Fruit fly (Drosophila melanogaster) whole organism, pupa: ENCODE data around the gene SPE.
A peak's percentile ranks its signal among the peaks of the same experiment; 100 is the strongest.

ENCODE experiments used
- CG10348 ChIP-seq: fragments of 200-800 bp; sonication (Bioruptor generic); IDR thresholded peaks from 2 replicates; pipeline ENCODE4 v1.3.6; 2022; ENCODE audit warnings: missing biosample characterization, missing genetic modification characterization
- CG12605 ChIP-seq: fragments of 200-800 bp; sonication (Bioruptor generic); IDR thresholded peaks from 2 replicates; pipeline ENCODE4 v1.3.6; 2022; ENCODE audit warnings: missing biosample characterization, missing genetic modification characterization
- CG13204 ChIP-seq: fragments of 200-800 bp; sonication (Bioruptor generic); optimal IDR thresholded peaks from 2 replicates; lab custom pipeline; 2018; ENCODE audit warnings: missing biosample characterization, mild to moderate bottlenecking, missing genetic modification characterization, moderate library complexity
- CG14655 ChIP-seq: fragments of 200-800 bp; sonication (Bioruptor generic); optimal IDR thresholded peaks from 3 replicates; lab custom pipeline; 2017; ENCODE audit warnings: mild to moderate bottlenecking, missing biosample characterization, missing genetic modification reagents, missing genetic modification characterization
- CG15710 ChIP-seq: fragments of 200-800 bp; sonication (Bioruptor generic); optimal IDR thresholded peaks from 2 replicates; lab custom pipeline; 2018; ENCODE audit warnings: missing biosample characterization, mild to moderate bottlenecking, missing genetic modification characterization, moderate library complexity
- CG17806 ChIP-seq: fragments of 200-800 bp; sonication (Bioruptor generic); optimal IDR thresholded peaks from 2 replicates; lab custom pipeline; 2018; ENCODE audit warnings: missing biosample characterization, mild to moderate bottlenecking, missing genetic modification characterization, moderate library complexity
- CG32121 ChIP-seq: fragments of 200-800 bp; sonication (Bioruptor generic); IDR thresholded peaks from 2 replicates; pipeline ENCODE4 v1.3.6; 2022; ENCODE audit warnings: missing biosample characterization, missing genetic modification characterization
- CG34367 ChIP-seq: fragments of 200-800 bp; sonication (Bioruptor generic); optimal IDR thresholded peaks from 2 replicates; lab custom pipeline; 2018; ENCODE audit warnings: missing biosample characterization, mild to moderate bottlenecking, missing genetic modification characterization
- CG4496 ChIP-seq: fragments of 200-800 bp; sonication (Bioruptor generic); IDR thresholded peaks from 3 replicates; pipeline ENCODE4 v1.3.6; 2022; ENCODE audit warnings: missing biosample characterization, missing genetic modification characterization
- CG8159 ChIP-seq: fragments of 200-800 bp; sonication (Bioruptor generic); optimal IDR thresholded peaks from 3 replicates; lab custom pipeline; 2018; ENCODE audit warnings: missing biosample characterization, mild to moderate bottlenecking, missing genetic modification characterization, moderate library complexity
- CG8301 ChIP-seq: fragments of 200-800 bp; sonication (Bioruptor generic); optimal IDR thresholded peaks from 2 replicates; lab custom pipeline; 2018; ENCODE audit warnings: missing biosample characterization, mild to moderate bottlenecking, missing genetic modification characterization
- CG9948 ChIP-seq: fragments of 200-800 bp; sonication (Bioruptor generic); optimal IDR thresholded peaks from 2 replicates; lab custom pipeline; 2018; ENCODE audit warnings: missing biosample characterization, mild to moderate bottlenecking, missing genetic modification characterization, moderate library complexity
- D1 ChIP-seq: fragments of 200-800 bp; sonication (Bioruptor generic); optimal IDR thresholded peaks from 2 replicates; lab custom pipeline; 2018; ENCODE audit warnings: missing biosample characterization, mild to moderate bottlenecking, missing genetic modification characterization, moderate library complexity
- EcR ChIP-seq: fragments of 200-800 bp; sonication (Bioruptor generic); optimal IDR thresholded peaks from 3 replicates; lab custom pipeline; 2019; ENCODE audit warnings: missing biosample characterization, missing genetic modification characterization, mild to moderate bottlenecking, moderate library complexity, missing genetic modification reagents
- Ets98B ChIP-seq: fragments of 200-800 bp; sonication (Bioruptor generic); IDR thresholded peaks from 2 replicates; pipeline ENCODE4 v1.3.6; 2022; ENCODE audit warnings: missing biosample characterization, missing genetic modification characterization
- Pif1A ChIP-seq: fragments of 200-800 bp; sonication (Bioruptor generic); optimal IDR thresholded peaks from 3 replicates; lab custom pipeline; 2016; ENCODE audit warnings: missing biosample characterization, missing genetic modification characterization
- Pif1B ChIP-seq: fragments of 200-800 bp; sonication (Bioruptor generic); optimal IDR thresholded peaks from 3 replicates; lab custom pipeline; 2016; ENCODE audit warnings: missing biosample characterization, missing genetic modification characterization
- Snoo ChIP-seq: fragments of 200-800 bp; sonication (Bioruptor generic); optimal IDR thresholded peaks from 3 replicates; lab custom pipeline; 2017; ENCODE audit warnings: missing biosample characterization, mild to moderate bottlenecking, missing genetic modification characterization, inconsistent platforms
- fd96Ca ChIP-seq: fragments of 200-800 bp; sonication (Bioruptor generic); IDR thresholded peaks from 3 replicates; pipeline ENCODE4 v1.3.6; 2022; ENCODE audit warnings: missing biosample characterization, missing genetic modification characterization
- gl ChIP-seq: fragments of 200-800 bp; sonication (Bioruptor generic); optimal IDR thresholded peaks from 2 replicates; lab custom pipeline; 2018; ENCODE audit warnings: missing biosample characterization, mild to moderate bottlenecking, missing genetic modification characterization
- rn ChIP-seq: fragments of 200-800 bp; sonication (Bioruptor generic); IDR thresholded peaks from 2 replicates; pipeline ENCODE4 v1.3.6; 2022; ENCODE audit warnings: missing biosample characterization, missing genetic modification characterization

SPE gene

dm6 chr3R:23685955-23686354, at the start of gene SPE:
TSS of gene SPE (plus strand) at chr3R:23686255.
- TF ChIP-seq Snoo (tag; lab: Kevin White, UChicago) (no peak), fd96Ca (GFP tag; lab: Robert Waterston, UW) (no peak), CG12605 (no peak)

dm6 chr3R:23637277-23637676, 48.8 kb upstream of the SPE start:
- no peak for TF ChIP-seq CG34367 (tag; lab: Kevin White, UChicago)
- no peak for TF ChIP-seq CG12605
- no peak for TF ChIP-seq Snoo (tag; lab: Kevin White, UChicago)
- TF ChIP-seq Pif1B (GFP tag; lab: Kevin White, UChicago): no peak
- TF ChIP-seq Ets98B (GFP tag; lab: Robert Waterston, UW): no peak
- TF ChIP-seq CG32121: 0 out of 2 replicates have a peak, but pooled peaks have one; percentile 12
- TF ChIP-seq gl (tag; lab: Kevin White, UChicago): no peak
- no peak for TF ChIP-seq CG10348 (GFP tag; lab: Robert Waterston, UW)
- no peak for TF ChIP-seq rn (GFP tag; lab: Robert Waterston, UW)
- TF ChIP-seq CG17806 (tag; lab: Kevin White, UChicago): no peak
- TF ChIP-seq CG4496: no peak
- TF ChIP-seq CG13204 (GFP tag; lab: Kevin White, UChicago): no peak
- no peak for TF ChIP-seq CG9948 (tag; lab: Kevin White, UChicago)
- TF ChIP-seq CG14655 (GFP tag; lab: Kevin White, UChicago): peak; percentile 30
- no peak for TF ChIP-seq CG8159 (tag; lab: Kevin White, UChicago)
- TF ChIP-seq D1 (tag; lab: Kevin White, UChicago): no peak
- TF ChIP-seq fd96Ca (GFP tag; lab: Robert Waterston, UW): no peak
- TF ChIP-seq CG8301 (tag; lab: Kevin White, UChicago): peak; percentile 4
- TF ChIP-seq EcR (GFP tag; lab: Kevin White, UChicago): no peak
- TF ChIP-seq CG15710 (tag; lab: Kevin White, UChicago): no peak
- TF ChIP-seq Pif1A (GFP tag; lab: Kevin White, UChicago): no peak
- TF ChIP-seq, all 21 proteins: peak for 3

- TF ChIP-seq CG8301 (tag; lab: Kevin White, UChicago): peak; percentile 44
- no peak for TF ChIP-seq fd96Ca (GFP tag; lab: Robert Waterston, UW)
- no peak for TF ChIP-seq CG15710 (tag; lab: Kevin White, UChicago)
- no peak for TF ChIP-seq CG17806 (tag; lab: Kevin White, UChicago)
- TF ChIP-seq Pif1A (GFP tag; lab: Kevin White, UChicago): peak; percentile 47
- TF ChIP-seq CG8159 (tag; lab: Kevin White, UChicago): no peak
- TF ChIP-seq CG12605: no peak; the same call in 1 of the 2 replicates
- peak; percentile 21; the same call in 1 of the 2 replicates for TF ChIP-seq Ets98B (GFP tag; lab: Robert Waterston, UW)
- no peak for TF ChIP-seq rn (GFP tag; lab: Robert Waterston, UW)
- peak; percentile 74 for TF ChIP-seq CG32121
- TF ChIP-seq CG10348 (GFP tag; lab: Robert Waterston, UW): no peak
- TF ChIP-seq CG9948 (tag; lab: Kevin White, UChicago): no peak
- no peak for TF ChIP-seq EcR (GFP tag; lab: Kevin White, UChicago)
- TF ChIP-seq D1 (tag; lab: Kevin White, UChicago): no peak
- TF ChIP-seq CG14655 (GFP tag; lab: Kevin White, UChicago): peak; percentile 47
- 0 out of 3 replicates have a peak, but pooled peaks have one; percentile 17 for TF ChIP-seq CG4496
- TF ChIP-seq gl (tag; lab: Kevin White, UChicago): no peak
- TF ChIP-seq CG13204 (GFP tag; lab: Kevin White, UChicago): no peak
- no peak for TF ChIP-seq Snoo (tag; lab: Kevin White, UChicago)
- TF ChIP-seq Pif1B (GFP tag; lab: Kevin White, UChicago): no peak
- TF ChIP-seq CG34367 (tag; lab: Kevin White, UChicago): no peak
Observed at dm6 chr3R:23638351-23638750, 47.7 kb upstream of the SPE start.

DNA sequence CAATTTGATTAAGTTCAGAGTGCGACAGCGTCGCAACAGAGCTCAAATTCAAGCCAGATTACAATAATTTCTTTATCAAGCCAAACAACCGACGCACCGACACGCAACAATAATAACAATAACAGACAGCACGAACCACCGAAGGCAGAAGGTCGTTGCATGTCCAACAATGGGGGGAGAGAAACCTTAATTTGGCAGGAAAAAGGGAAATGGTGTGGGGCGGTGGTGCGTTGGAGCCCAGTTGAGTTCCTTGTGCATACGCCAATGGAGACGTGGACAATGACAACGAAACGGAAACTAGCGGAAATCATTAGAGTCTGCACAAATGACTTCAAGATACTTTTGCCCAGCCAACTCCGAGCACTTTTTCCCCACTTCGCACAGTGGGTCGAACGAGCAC, 46.5 kb upstream of the SPE start:
- TF ChIP-seq CG9948 (tag; lab: Kevin White, UChicago) (no peak), CG17806 (tag; lab: Kevin White, UChicago) (no peak), CG12605 (no peak)

DNA sequence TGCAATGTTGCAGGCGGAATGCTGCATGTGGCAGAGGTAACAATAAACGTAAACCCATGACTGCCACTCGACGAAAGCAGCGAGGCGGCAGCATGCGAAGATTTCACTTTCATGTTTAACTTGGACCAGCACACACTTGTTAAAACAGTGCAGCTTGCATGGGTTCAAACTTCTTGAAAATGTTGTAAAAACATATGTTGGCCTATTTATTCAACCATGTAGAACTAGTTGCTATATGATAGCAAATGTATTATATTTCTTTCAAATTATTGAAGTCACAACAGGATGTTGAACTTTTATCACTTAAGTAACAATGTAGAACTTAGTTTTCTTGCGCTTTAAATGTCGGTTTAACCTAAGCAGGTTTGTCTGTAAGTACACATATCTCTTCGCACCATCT, 43.2 kb upstream of the SPE start:
- TF ChIP-seq Pif1A (GFP tag; lab: Kevin White, UChicago) (peak; percentile 15), D1 (tag; lab: Kevin White, UChicago) (no peak), rn (GFP tag; lab: Robert Waterston, UW) (no peak), CG14655 (GFP tag; lab: Kevin White, UChicago) (peak; percentile 5)

DNA sequence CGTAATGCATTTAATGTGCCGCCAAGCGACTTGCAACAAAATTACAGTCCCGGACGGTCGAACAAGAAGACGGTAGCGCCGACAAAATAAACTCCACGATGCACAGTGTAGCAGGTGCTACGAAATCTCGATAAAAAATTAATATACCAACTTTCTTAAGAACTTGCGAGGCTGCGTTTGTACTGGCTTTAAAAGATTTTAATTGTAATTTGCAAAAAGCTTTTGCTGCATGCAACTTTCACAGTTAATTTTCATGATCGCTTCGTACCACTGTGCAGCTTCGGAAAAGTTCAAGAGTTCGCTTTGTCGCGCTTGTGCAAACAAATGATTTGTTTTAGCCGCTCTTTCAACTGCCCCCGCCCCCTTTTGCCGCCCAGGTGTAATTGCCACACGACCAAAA, 39.9 kb upstream of the SPE start:
- TF ChIP-seq fd96Ca (GFP tag; lab: Robert Waterston, UW) (peak; percentile 94), CG34367 (tag; lab: Kevin White, UChicago) (peak; percentile 55), CG8301 (tag; lab: Kevin White, UChicago) (peak; percentile 71), Snoo (tag; lab: Kevin White, UChicago) (peak; percentile 69), Ets98B (GFP tag; lab: Robert Waterston, UW) (peak; percentile 92), gl (tag; lab: Kevin White, UChicago) (no peak), CG15710 (tag; lab: Kevin White, UChicago) (peak; percentile 58), CG13204 (GFP tag; lab: Kevin White, UChicago) (peak; percentile 20), CG4496 (peak; percentile 94), rn (GFP tag; lab: Robert Waterston, UW) (peak; percentile 74), D1 (tag; lab: Kevin White, UChicago) (no peak), Pif1A (GFP tag; lab: Kevin White, UChicago) (peak; percentile 86), CG9948 (tag; lab: Kevin White, UChicago) (peak; percentile 63), EcR (GFP tag; lab: Kevin White, UChicago) (no peak), CG17806 (tag; lab: Kevin White, UChicago) (peak; percentile 60), CG10348 (GFP tag; lab: Robert Waterston, UW) (peak; percentile 73), CG8159 (tag; lab: Kevin White, UChicago) (peak; percentile 68), CG32121 (peak; percentile 91), Pif1B (GFP tag; lab: Kevin White, UChicago) (peak; percentile 50), CG12605 (peak; percentile 79), CG14655 (GFP tag; lab: Kevin White, UChicago) (peak; percentile 77)
